Fruit fly (Drosophila melanogaster): ENCODE results near the gene CG8915.

CG8915 gene

DNA sequence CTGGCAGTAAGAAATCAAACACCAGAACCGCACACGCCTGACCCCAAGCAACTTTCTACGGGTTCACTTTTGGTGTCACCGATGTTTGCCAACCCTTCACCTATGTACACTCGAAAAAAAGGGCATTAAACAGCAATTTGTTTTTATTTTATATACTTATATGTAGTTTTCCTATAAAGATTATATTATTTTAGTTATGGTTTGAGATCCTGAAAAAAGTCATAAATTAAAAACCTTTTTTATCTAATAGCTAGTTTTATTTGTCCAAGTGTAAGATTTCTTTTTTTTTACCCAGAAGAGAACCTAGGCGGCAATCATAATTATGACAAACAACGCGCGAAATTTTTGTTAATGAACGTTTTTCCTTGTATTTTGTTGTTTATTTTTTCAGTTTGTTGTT, 48.6 kb upstream of the CG8915 start (continued):
- TF ChIP-seq hb (GFP tag; IDR thresholded peaks at IDR 0.05; ENCODE audit: partially characterized antibody), result no peak
- TF ChIP-seq CG6765 (GFP tag; optimal IDR thresholded peaks at IDR 0.05), result peak; percentile 22
- no peak for TF ChIP-seq CG12219 (GFP tag; optimal IDR thresholded peaks at IDR 0.05)
- no peak for TF ChIP-seq CG10462 (GFP tag; optimal IDR thresholded peaks at IDR 0.05)
- TF ChIP-seq CG17612 (GFP tag; IDR thresholded peaks at IDR 0.05), result no peak
- no peak for TF ChIP-seq Taf1 (GFP tag; IDR thresholded peaks at IDR 0.05)
- no peak for TF ChIP-seq CG13624 (GFP tag; optimal IDR thresholded peaks at IDR 0.05)
- no peak for TF ChIP-seq CG12942 (GFP tag; optimal IDR thresholded peaks at IDR 0.05)
- peak; percentile 39 for TF ChIP-seq fd96Cb (tag; optimal IDR thresholded peaks at IDR 0.05)
- TF ChIP-seq CG14441 (GFP tag; IDR thresholded peaks at IDR 0.05), result peak; percentile 42; the same call in 1 of the 2 replicates
- no peak for TF ChIP-seq luna (GFP tag; optimal IDR thresholded peaks at IDR 0.05)
- peak; percentile 33; the same call in 1 of the 2 replicates for TF ChIP-seq esg (GFP tag; conservative IDR thresholded peaks at IDR 0.05)
- no peak for TF ChIP-seq lov (optimal IDR thresholded peaks at IDR 0.05)
- no peak for TF ChIP-seq lov (GFP tag; IDR thresholded peaks at IDR 0.05)
- TF ChIP-seq Scr (GFP tag; IDR thresholded peaks at IDR 0.05; ENCODE audit: partially characterized antibody), result no peak
- TF ChIP-seq CrebB (tag; optimal IDR thresholded peaks at IDR 0.05), result no peak
- no peak for TF ChIP-seq z (GFP tag; IDR thresholded peaks at IDR 0.05)
- no peak for TF ChIP-seq CG4707 (GFP tag; optimal IDR thresholded peaks at IDR 0.05)
- peak; percentile 61 for TF ChIP-seq CG7372 (GFP tag; IDR thresholded peaks at IDR 0.05)
- no peak for TF ChIP-seq CG3065 (GFP tag; optimal IDR thresholded peaks at IDR 0.05)
- TF ChIP-seq CG7745 (tag; optimal IDR thresholded peaks at IDR 0.05), result no peak
- TF ChIP-seq Nf-YC (tag; optimal IDR thresholded peaks at IDR 0.05), result peak; percentile 5
- TF ChIP-seq ERR (GFP tag; optimal IDR thresholded peaks at IDR 0.05), result no peak
- no peak for TF ChIP-seq inv (GFP tag; IDR thresholded peaks at IDR 0.05; ENCODE audit: partially characterized antibody)
- no peak for TF ChIP-seq CG13894 (tag; optimal IDR thresholded peaks at IDR 0.05)
- TF ChIP-seq D19A (tag; optimal IDR thresholded peaks at IDR 0.05), result peak; percentile 51
- TF ChIP-seq Blimp-1 (GFP tag; optimal IDR thresholded peaks at IDR 0.05), result peak; percentile 42
- TF ChIP-seq Dip2 (GFP tag; IDR thresholded peaks at IDR 0.05), result no peak
- no peak for TF ChIP-seq HmgZ (tag; optimal IDR thresholded peaks at IDR 0.05)
- TF ChIP-seq psq (GFP tag; optimal IDR thresholded peaks at IDR 0.05), result no peak
- TF ChIP-seq trh (GFP tag; optimal IDR thresholded peaks at IDR 0.05), result no peak
- no peak for TF ChIP-seq Ravus (GFP tag; IDR thresholded peaks at IDR 0.05)
- no peak for TF ChIP-seq CG17186 (GFP tag; optimal IDR thresholded peaks at IDR 0.05)
- no peak for TF ChIP-seq Optix (GFP tag; IDR thresholded peaks at IDR 0.05)
- TF ChIP-seq fru (optimal IDR thresholded peaks at IDR 0.05), result no peak
- TF ChIP-seq CHES-1-like (GFP tag; optimal IDR thresholded peaks at IDR 0.05), result no peak
- TF ChIP-seq B-H2 (GFP tag; optimal IDR thresholded peaks at IDR 0.05), result peak; percentile 70
- TF ChIP-seq CG3163 (GFP tag; optimal IDR thresholded peaks at IDR 0.05), result no peak
- no peak for TF ChIP-seq CG34224 (GFP tag; IDR thresholded peaks at IDR 0.05; ENCODE audit: partially characterized antibody)
- TF ChIP-seq jigr1 (GFP tag; IDR thresholded peaks at IDR 0.05), result no peak
- no peak for TF ChIP-seq sna (GFP tag; IDR thresholded peaks at IDR 0.05; ENCODE audit: partially characterized antibody)
- no peak for TF ChIP-seq dati (GFP tag; IDR thresholded peaks at IDR 0.05)
- peak; percentile 41 for TF ChIP-seq CG15696 (tag; optimal IDR thresholded peaks at IDR 0.05)
- peak; percentile 44; the same call in 1 of the 2 replicates for TF ChIP-seq Atf6 (GFP tag; IDR thresholded peaks at IDR 0.05)
- no peak for TF ChIP-seq CG10543 (GFP tag; optimal IDR thresholded peaks at IDR 0.05)
- peak; percentile 23 for TF ChIP-seq Fer2 (tag; optimal IDR thresholded peaks at IDR 0.05)
- no peak for TF ChIP-seq crc (GFP tag; optimal IDR thresholded peaks at IDR 0.05)
- TF ChIP-seq Gsc (GFP tag; IDR thresholded peaks at IDR 0.05), result no peak
- TF ChIP-seq caup (GFP tag; optimal IDR thresholded peaks at IDR 0.05; ENCODE audit: severe bottlenecking), result peak; percentile 9
- peak; percentile 60; the same call in 1 of the 2 replicates for TF ChIP-seq lmd (GFP tag; IDR thresholded peaks at IDR 0.05)
- no peak for TF ChIP-seq CG10565 (GFP tag; optimal IDR thresholded peaks at IDR 0.05)
- no peak for TF ChIP-seq onecut (GFP tag; IDR thresholded peaks at IDR 0.05)
